Fruit fly (Drosophila melanogaster): ENCODE measurements around the gene CG10154.

dm6 chr3L:13477453-13478184 lies 40.7 kb upstream of the CG10154 start, which contains the start of gene stv:
- TF ChIP-seq CG8159 (tag; optimal IDR thresholded peaks at IDR 0.05) (no peak), CG12605 (GFP tag; IDR thresholded peaks at IDR 0.05) (no peak), CG13204 (GFP tag; optimal IDR thresholded peaks at IDR 0.05) (no peak), CG32121 (GFP tag; IDR thresholded peaks at IDR 0.05) (no peak), CG8301 (tag; optimal IDR thresholded peaks at IDR 0.05) (no peak), CG10348 (GFP tag; IDR thresholded peaks at IDR 0.05) (no peak), CG34367 (tag; optimal IDR thresholded peaks at IDR 0.05) (no peak)

All from whole organism, pupa.